Fruit fly (Drosophila melanogaster): ENCODE results near the gene CG32052.
"Not testable (repeated sequence)": the region's sequence is repeated elsewhere in the genome, so short reads cannot be mapped to it uniquely, and the experiment has no call there.

CG32052 gene

dm6 chr3L:9775728-9776127 lies 11.1 kb upstream of the CG32052 start:
- TF ChIP-seq CTCF (optimal IDR thresholded peaks at IDR 0.05) (no peak), CG8478 (optimal IDR thresholded peaks at IDR 0.05) (no peak)

- TF ChIP-seq CG8478 (optimal IDR thresholded peaks at IDR 0.05) = no peak
- no peak for TF ChIP-seq CTCF (optimal IDR thresholded peaks at IDR 0.05)
Observed at dm6 chr3L:9776804-9777393, 9.9 kb upstream of the CG32052 start.

- no peak for TF ChIP-seq CTCF (optimal IDR thresholded peaks at IDR 0.05)
- TF ChIP-seq CG8478 (optimal IDR thresholded peaks at IDR 0.05) = no peak
Observed at dm6 chr3L:9797587-9797986, 10.7 kb downstream of the CG32052 start, which contains the start of gene Zasp67. Gene Zasp67, minus strand, starts transcription at chr3L:9797687.

- TF ChIP-seq CG8478, CTCF (optimal IDR thresholded peaks at IDR 0.05): not testable (repeated sequence)
Observed at dm6 chr3L:9798120-9798519, 11.3 kb downstream of the CG32052 start, which contains the start of gene Ilp1. Gene Ilp1, plus strand, starts transcription at chr3L:9798420.

- no peak for TF ChIP-seq CG8478 (optimal IDR thresholded peaks at IDR 0.05)
Observed at dm6 chr3L:9799398-9799797, 12.6 kb downstream of the CG32052 start, which contains the start of gene Ilp2. Gene Ilp2, plus strand, starts transcription at chr3L:9799698.

- TF ChIP-seq CG8478 (optimal IDR thresholded peaks at IDR 0.05) = no peak
Observed at dm6 chr3L:9802020-9802419, 15.2 kb downstream of the CG32052 start, which contains the start of gene Ilp3. Gene Ilp3, minus strand, starts transcription at chr3L:9802120.

dm6 chr3L:9804125-9804524 lies 17.3 kb downstream of the CG32052 start, which contains the start of gene Ilp4:
Gene Ilp4, minus strand, starts transcription at chr3L:9804263.
- no peak for TF ChIP-seq CTCF (optimal IDR thresholded peaks at IDR 0.05)
- TF ChIP-seq CG8478 (optimal IDR thresholded peaks at IDR 0.05) = no peak

- no peak for TF ChIP-seq CG8478 (optimal IDR thresholded peaks at IDR 0.05)
- TF ChIP-seq CTCF (optimal IDR thresholded peaks at IDR 0.05) = no peak
Observed at dm6 chr3L:9813345-9813897, 26.6 kb downstream of the CG32052 start, which contains the start of gene CG43897. Gene CG43897, plus strand, starts transcription at chr3L:9813847.

dm6 chr3L:9814621-9815020 lies 27.8 kb downstream of the CG32052 start:
- TF ChIP-seq CG8478 (optimal IDR thresholded peaks at IDR 0.05) (no peak), CTCF (optimal IDR thresholded peaks at IDR 0.05) (no peak)

- TF ChIP-seq CTCF (optimal IDR thresholded peaks at IDR 0.05) (no peak), CG8478 (optimal IDR thresholded peaks at IDR 0.05) (no peak)
Observed at dm6 chr3L:9815705-9816104, 28.9 kb downstream of the CG32052 start.

dm6 chr3L:9820248-9820647 lies 33.4 kb downstream of the CG32052 start:
- TF ChIP-seq CG8478 (optimal IDR thresholded peaks at IDR 0.05) (no peak), CTCF (optimal IDR thresholded peaks at IDR 0.05) (no peak)

- TF ChIP-seq CG8478 (optimal IDR thresholded peaks at IDR 0.05) (no peak), CTCF (optimal IDR thresholded peaks at IDR 0.05) (no peak)
Observed at dm6 chr3L:9821138-9821681, 34.4 kb downstream of the CG32052 start.

dm6 chr3L:9823797-9824196 lies 37.0 kb downstream of the CG32052 start, which contains the start of gene Ilp5:
Gene Ilp5, minus strand, starts transcription at chr3L:9823897.
- TF ChIP-seq CG8478 (optimal IDR thresholded peaks at IDR 0.05) (no peak), CTCF (optimal IDR thresholded peaks at IDR 0.05) (no peak)

dm6 chr3L:9824226-9824625 lies 37.4 kb downstream of the CG32052 start:
- peak in 1 of 2 experiments; percentile 5 for TF ChIP-seq CTCF (optimal IDR thresholded peaks at IDR 0.05)
- no peak for TF ChIP-seq CG8478 (optimal IDR thresholded peaks at IDR 0.05)

dm6 chr3L:9829154-9829553 lies 42.3 kb downstream of the CG32052 start:
- no peak for TF ChIP-seq CTCF (optimal IDR thresholded peaks at IDR 0.05)
- no peak for TF ChIP-seq CG8478 (optimal IDR thresholded peaks at IDR 0.05)
